Fruit fly (Drosophila melanogaster) whole organism, embryonic: ENCODE data around the gene CG10300.

Source experiments
- BtbVII ChIP-seq: fragments of 200-800 bp; sonication (Bioruptor generic); optimal IDR thresholded peaks from 3 replicates; lab custom pipeline; 2017; ENCODE audit warnings: missing biosample characterization, mild to moderate bottlenecking, missing genetic modification characterization
- CG12071 ChIP-seq: fragments of 200-800 bp; sonication (Bioruptor generic); optimal IDR thresholded peaks from 3 replicates; lab custom pipeline; 2018; ENCODE audit warnings: missing biosample characterization, mild to moderate bottlenecking, missing genetic modification characterization
- CG12155 ChIP-seq: fragments of 200-800 bp; sonication (Bioruptor generic); optimal IDR thresholded peaks from 3 replicates; lab custom pipeline; 2016; ENCODE audit warnings: missing biosample characterization, missing genetic modification characterization
- CG12219 ChIP-seq: fragments of 200-800 bp; sonication (Bioruptor generic); optimal IDR thresholded peaks from 3 replicates; lab custom pipeline; 2018; ENCODE audit warnings: missing biosample characterization, mild to moderate bottlenecking, missing genetic modification characterization
- CG12744 ChIP-seq: fragments of 200-800 bp; sonication (Bioruptor generic); optimal IDR thresholded peaks from 2 replicates; lab custom pipeline; 2016; ENCODE audit warnings: missing biosample characterization, missing genetic modification characterization
- CG12942 ChIP-seq: fragments of 200-800 bp; sonication (Bioruptor generic); optimal IDR thresholded peaks from 3 replicates; lab custom pipeline; 2016; ENCODE audit warnings: missing biosample characterization, missing genetic modification characterization
- CG13287 ChIP-seq: fragments of 200-800 bp; sonication (Bioruptor generic); IDR thresholded peaks from 2 replicates; pipeline ENCODE4 v1.3.6; 2022; ENCODE audit warnings: missing biosample characterization, missing genetic modification characterization; ENCODE audit not compliant: partially characterized antibody
- CG13296 ChIP-seq: fragments of 200-800 bp; sonication (Bioruptor generic); optimal IDR thresholded peaks from 3 replicates; lab custom pipeline; 2018; ENCODE audit warnings: missing biosample characterization, mild to moderate bottlenecking, missing genetic modification characterization
- CG13424 ChIP-seq: fragments of 200-800 bp; sonication (Bioruptor generic); optimal IDR thresholded peaks from 2 replicates; lab custom pipeline; 2019; ENCODE audit warnings: missing biosample characterization, mild to moderate bottlenecking, missing genetic modification characterization, moderate library complexity
- CG14710 ChIP-seq: fragments of 200-800 bp; sonication (Bioruptor generic); optimal IDR thresholded peaks from 3 replicates; lab custom pipeline; 2019; ENCODE audit warnings: missing biosample characterization, mild to moderate bottlenecking, missing genetic modification characterization, moderate library complexity
- CG14860 ChIP-seq: fragments of 200-800 bp; sonication (Bioruptor generic); IDR thresholded peaks from 3 replicates; pipeline ENCODE4 v1.3.6; 2022; ENCODE audit warnings: missing biosample characterization, missing genetic modification characterization; ENCODE audit not compliant: partially characterized antibody
- CG16813 ChIP-seq: fragments of 200-800 bp; sonication (Bioruptor generic); IDR thresholded peaks from 3 replicates; pipeline ENCODE4 v1.3.6; 2022; ENCODE audit warnings: missing biosample characterization, missing genetic modification characterization; ENCODE audit not compliant: partially characterized antibody
- CG2199 ChIP-seq: fragments of 200-800 bp; sonication (Bioruptor generic); IDR thresholded peaks from 3 replicates; pipeline ENCODE4 v1.3.6; 2022; ENCODE audit warnings: missing biosample characterization, missing genetic modification characterization
- CG2875 ChIP-seq: fragments of 200-800 bp; sonication (Bioruptor generic); optimal IDR thresholded peaks from 2 replicates; lab custom pipeline; 2017; ENCODE audit warnings: missing biosample characterization, mild to moderate bottlenecking, missing genetic modification characterization, missing genetic modification reagents
- CG33557 ChIP-seq: fragments of 200-800 bp; sonication (Bioruptor generic); optimal IDR thresholded peaks from 2 replicates; lab custom pipeline; 2019; ENCODE audit warnings: missing biosample characterization, mild to moderate bottlenecking, missing genetic modification characterization, moderate library complexity
- CG34224 ChIP-seq: fragments of 200-800 bp; sonication (Bioruptor generic); IDR thresholded peaks from 3 replicates; pipeline ENCODE4 v1.3.6; 2022; ENCODE audit warnings: missing biosample characterization, missing genetic modification characterization; ENCODE audit not compliant: partially characterized antibody
- CG34376 ChIP-seq: fragments of 200-800 bp; sonication (Bioruptor generic); optimal IDR thresholded peaks from 2 replicates; lab custom pipeline; 2018; ENCODE audit warnings: missing biosample characterization, mild to moderate bottlenecking, missing genetic modification characterization
- CG6813 ChIP-seq: fragments of 200-800 bp; sonication (Bioruptor generic); optimal IDR thresholded peaks from 2 replicates; lab custom pipeline; 2017; ENCODE audit warnings: missing biosample characterization, missing genetic modification characterization, mild to moderate bottlenecking, moderate library complexity, missing genetic modification reagents
- CG8765 ChIP-seq: fragments of 200-800 bp; sonication (Bioruptor generic); IDR thresholded peaks from 2 replicates; pipeline ENCODE4 v1.3.6; 2022; ENCODE audit warnings: missing biosample characterization, missing genetic modification characterization
- CoRest ChIP-seq: fragments of 200-800 bp; sonication (Bioruptor generic); optimal IDR thresholded peaks from 3 replicates; lab custom pipeline; 2018; ENCODE audit warnings: missing biosample characterization, mild to moderate bottlenecking, missing genetic modification characterization, moderate library complexity
- D19A ChIP-seq: fragments of 200-800 bp; optimal IDR thresholded peaks from 3 replicates; lab custom pipeline; 2019; ENCODE audit warnings: missing biosample characterization, mild to moderate bottlenecking, missing genetic modification characterization, moderate library complexity
- Deaf1 ChIP-seq: fragments of 200-800 bp; optimal IDR thresholded peaks from 3 replicates; lab custom pipeline; 2019; ENCODE audit warnings: missing biosample characterization, mild to moderate bottlenecking, missing genetic modification characterization, moderate library complexity
- Drgx ChIP-seq: fragments of 200-800 bp; sonication (Bioruptor generic); IDR thresholded peaks from 2 replicates; pipeline ENCODE4 v1.3.6; 2022; ENCODE audit warnings: missing biosample characterization, missing genetic modification characterization
- Eip74EF ChIP-seq, 2 experiments: fragments of 200-800 bp in 1 of 2; fragments of >200 bp in 1 of 2; sonication (Bioruptor generic) in 1 of 2; optimal IDR thresholded peaks; 2 replicates each; lab custom pipeline; 2017 to 2019; ENCODE audit warnings: missing biosample characterization in 2 of 2, missing genetic modification characterization in 2 of 2, mild to moderate bottlenecking in 1 of 2, moderate library complexity in 1 of 2
- Fer1 ChIP-seq: fragments of 200-800 bp; sonication (Bioruptor generic); optimal IDR thresholded peaks from 2 replicates; lab custom pipeline; 2017; ENCODE audit warnings: missing biosample characterization, mild to moderate bottlenecking, missing genetic modification characterization
- HLH4C ChIP-seq: fragments of 200-800 bp; sonication (Bioruptor generic); IDR thresholded peaks from 3 replicates; pipeline ENCODE4 v1.3.6; 2022; ENCODE audit warnings: missing biosample characterization, missing genetic modification characterization; ENCODE audit not compliant: partially characterized antibody
- Jarid2 ChIP-seq: fragments of 200-800 bp; sonication (Bioruptor generic); optimal IDR thresholded peaks from 3 replicates; lab custom pipeline; 2017; ENCODE audit warnings: mild to moderate bottlenecking, missing biosample characterization, missing genetic modification reagents, missing genetic modification characterization
- Optix ChIP-seq: fragments of 200-800 bp; sonication (Bioruptor generic); IDR thresholded peaks from 3 replicates; pipeline ENCODE4 v1.3.6; 2022; ENCODE audit warnings: missing biosample characterization, missing genetic modification characterization
- amos ChIP-seq: fragments of 200-800 bp; sonication (Bioruptor generic); IDR thresholded peaks from 2 replicates; pipeline ENCODE4 v1.3.6; 2022; ENCODE audit warnings: missing biosample characterization, missing genetic modification characterization; ENCODE audit not compliant: partially characterized antibody
- ara ChIP-seq: fragments of 200-800 bp; sonication (Bioruptor generic); IDR thresholded peaks from 2 replicates; pipeline ENCODE4 v1.3.6; 2022; ENCODE audit warnings: missing biosample characterization, missing genetic modification characterization
- ase ChIP-seq: fragments of 200-800 bp; sonication (Bioruptor generic); IDR thresholded peaks from 3 replicates; pipeline ENCODE4 v1.3.6; 2022; ENCODE audit warnings: missing biosample characterization, missing genetic modification characterization
- ash1 ChIP-seq: fragments of 200-800 bp; sonication (Bioruptor generic); optimal IDR thresholded peaks from 2 replicates; lab custom pipeline; 2018; ENCODE audit warnings: missing biosample characterization, mild to moderate bottlenecking, missing genetic modification characterization
- bigmax ChIP-seq: fragments of 200-800 bp; sonication (Bioruptor generic); optimal IDR thresholded peaks from 2 replicates; lab custom pipeline; 2018; ENCODE audit warnings: missing biosample characterization, mild to moderate bottlenecking, missing genetic modification characterization
- fru ChIP-seq: fragments of >200 bp; optimal IDR thresholded peaks from 2 replicates; lab custom pipeline; 2017
- ftz-f1 ChIP-seq: fragments of 200-800 bp; sonication (Bioruptor generic); optimal IDR thresholded peaks from 2 replicates; lab custom pipeline; 2016; ENCODE audit warnings: missing biosample characterization, missing genetic modification characterization
- ken ChIP-seq: fragments of 200-800 bp; sonication (Bioruptor generic); IDR thresholded peaks from 3 replicates; pipeline ENCODE4 v1.3.6; 2022; ENCODE audit warnings: missing biosample characterization, missing genetic modification characterization
- knrl ChIP-seq: fragments of 200-800 bp; sonication (Bioruptor generic); IDR thresholded peaks from 3 replicates; pipeline ENCODE4 v1.3.6; 2022; ENCODE audit warnings: missing biosample characterization, missing genetic modification characterization; ENCODE audit not compliant: partially characterized antibody
- mirr ChIP-seq: fragments of 200-800 bp; sonication (Bioruptor generic); optimal IDR thresholded peaks from 3 replicates; lab custom pipeline; 2018; ENCODE audit warnings: missing biosample characterization, mild to moderate bottlenecking, missing genetic modification characterization
- nerfin-1 ChIP-seq: fragments of 200-800 bp; sonication (Bioruptor generic); optimal IDR thresholded peaks from 3 replicates; lab custom pipeline; 2019; ENCODE audit warnings: missing biosample characterization, mild to moderate bottlenecking, missing genetic modification characterization, moderate library complexity
- nerfin-2 ChIP-seq: fragments of 200-800 bp; sonication (Bioruptor generic); IDR thresholded peaks from 2 replicates; pipeline ENCODE4 v1.3.6; 2022; ENCODE audit warnings: missing biosample characterization, missing genetic modification characterization; ENCODE audit not compliant: partially characterized antibody
- org-1 ChIP-seq: fragments of 200-800 bp; sonication (Bioruptor generic); optimal IDR thresholded peaks from 2 replicates; lab custom pipeline; 2017; ENCODE audit warnings: missing biosample characterization, missing genetic modification characterization
- prd ChIP-seq, 3 experiments: fragments of >200 bp in 2 of 3; fragments of 200-800 bp in 1 of 3; sonication (Bioruptor generic) in 1 of 3; optimal IDR thresholded peaks in 2 of 3; IDR thresholded peaks in 1 of 3; 2 replicates in 2 of 3; 3 replicates in 1 of 3; pipeline versions ENCODE4 v1.3.6 to Lab custom; 2017 to 2022; ENCODE audit warnings: missing biosample characterization in 1 of 3, missing genetic modification characterization in 1 of 3
- rib ChIP-seq: fragments of 200-800 bp; sonication (Bioruptor generic); IDR thresholded peaks from 2 replicates; pipeline ENCODE4 v1.3.6; 2022; ENCODE audit warnings: missing biosample characterization, missing genetic modification characterization
- sens ChIP-seq: fragments of 200-800 bp; sonication (Bioruptor generic); peaks from one replicate; lab custom pipeline; 2016; ENCODE audit warnings: missing biosample characterization, missing genetic modification characterization
- sr ChIP-seq: fragments of 200-800 bp; sonication (Bioruptor generic); IDR thresholded peaks from 3 replicates; pipeline ENCODE4 v1.3.6; 2022; ENCODE audit warnings: missing biosample characterization, missing genetic modification characterization
- zfh1 ChIP-seq: fragments of 200-800 bp; sonication (Bioruptor generic); IDR thresholded peaks from 3 replicates; pipeline ENCODE4 v1.3.6; 2022; ENCODE audit warnings: missing biosample characterization, missing genetic modification characterization

Gene CG10300

dm6 chr3R:23729632-23730471 lies 18.5 kb downstream of the CG10300 start (continued):
- TF ChIP-seq CG13296 (peak; percentile 52), CoRest (peak; percentile 59), CG34224 (peak; percentile 72), rib (GFP tag; lab: Robert Waterston, UW) (peak; percentile 93), Deaf1 (tag; lab: Kevin White, UChicago) (peak; percentile 43), CG33557 (GFP tag; lab: Kevin White, UChicago) (peak; percentile 5), BtbVII (no peak), sr (0 out of 3 replicates have a peak, but pooled peaks have one; percentile 36), Jarid2 (GFP tag; lab: Kevin White, UChicago) (no peak), mirr (GFP tag; lab: Kevin White, UChicago) (peak; percentile 70), knrl (GFP tag; lab: Robert Waterston, UW) (peak; percentile 57), CG6813 (GFP tag; lab: Kevin White, UChicago) (no peak), org-1 (GFP tag; lab: Kevin White, UChicago) (no peak), D19A (tag; lab: Kevin White, UChicago) (peak; percentile 19), CG34376 (GFP tag; lab: Kevin White, UChicago) (peak; percentile 96), ftz-f1 (GFP tag; lab: Kevin White, UChicago) (peak; percentile 44), ara (GFP tag; lab: Robert Waterston, UW) (0 out of 2 replicates have a peak, but pooled peaks have one; percentile 8), Drgx (GFP tag; lab: Robert Waterston, UW) (peak; percentile 44), CG2875 (GFP tag; lab: Kevin White, UChicago) (peak; percentile 18), CG12219 (GFP tag; lab: Kevin White, UChicago) (peak; percentile 45), Fer1 (peak; percentile 26), amos (GFP tag; lab: Robert Waterston, UW) (peak; percentile 72; the same call in 1 of the 2 replicates), ken (GFP tag; lab: Robert Waterston, UW) (0 out of 3 replicates have a peak, but pooled peaks have one; percentile 40), CG12942 (GFP tag; lab: Kevin White, UChicago) (no peak), sens (GFP tag; lab: Kevin White, UChicago) (peak; percentile 72), CG12071 (GFP tag; lab: Kevin White, UChicago) (peak; percentile 20), prd (optimal IDR thresholded peaks at IDR 0.05; lab: Kevin White, UChicago) (no peak), prd (GFP tag; IDR thresholded peaks at IDR 0.05; lab: Robert Waterston, UW) (0 out of 3 replicates have a peak, but pooled peaks have one; percentile 38), CG12744 (peak; percentile 7), CG2199 (GFP tag; lab: Robert Waterston, UW) (peak; percentile 36; the same call in 1 of the 3 replicates), CG14710 (tag; lab: Kevin White, UChicago) (peak; percentile 21), CG14860 (GFP tag; lab: Robert Waterston, UW) (peak; percentile 63; the same call in 2 of the 3 replicates), ase (GFP tag; lab: Robert Waterston, UW) (no peak), CG13287 (GFP tag; lab: Robert Waterston, UW) (peak; percentile 50), nerfin-2 (peak; percentile 66), CG8765 (GFP tag; lab: Robert Waterston, UW) (0 out of 2 replicates have a peak, but pooled peaks have one; percentile 31), nerfin-1 (tag; lab: Kevin White, UChicago) (peak; percentile 65), HLH4C (GFP tag; lab: Robert Waterston, UW) (peak; percentile 64), Eip74EF (GFP tag; optimal IDR thresholded peaks at IDR 0.05; lab: Kevin White, UChicago) (peak in 1 of 2 experiments; percentile 73), CG16813 (GFP tag; lab: Robert Waterston, UW) (peak; percentile 51; the same call in 2 of the 3 replicates), CG12155 (no peak), CG13424 (peak; percentile 17), zfh1 (GFP tag; lab: Robert Waterston, UW) (no peak), ash1 (GFP tag; lab: Kevin White, UChicago) (no peak), Optix (no peak), bigmax (no peak), fru (lab: Kevin White, UChicago) (no peak)
